Worm (Caenorhabditis elegans) whole organism, young adult: ENCODE results near the gene C02B4.3.

Experiments used
- B0035.1 ChIP-seq: sonication (generic microtip); optimal IDR thresholded peaks from 2 replicates; lab custom pipeline; 2016; ENCODE audit warnings: missing genetic modification characterization, mild to moderate bottlenecking, missing compliant biosample characterization, missing genotype, missing genetic modification reagents
- B0261.1 ChIP-seq: sonication (generic microtip); optimal IDR thresholded peaks from 2 replicates; lab custom pipeline; 2016; ENCODE audit warnings: mild to moderate bottlenecking, missing genetic modification characterization, moderate library complexity, missing compliant biosample characterization
- B0336.3 ChIP-seq: fragments of 200-800 bp; sonication (Bioruptor generic); IDR thresholded peaks from 2 replicates; pipeline ENCODE4 v1.3.6; 2022; ENCODE audit warnings: missing genetic modification characterization, missing compliant biosample characterization
- F33H1.4 ChIP-seq: fragments of 200-800 bp; sonication (Bioruptor generic); IDR thresholded peaks from 2 replicates; pipeline ENCODE4 v1.3.6; 2022; ENCODE audit warnings: missing genetic modification reagents, missing genetic modification characterization, missing compliant biosample characterization
- F52B5.7 ChIP-seq: sonication (generic microtip); optimal IDR thresholded peaks from 2 replicates; lab custom pipeline; 2016; ENCODE audit warnings: mild to moderate bottlenecking, missing genetic modification characterization, missing compliant biosample characterization
- F55B11.4 ChIP-seq: sonication (generic microtip); optimal IDR thresholded peaks from 2 replicates; lab custom pipeline; 2016; ENCODE audit warnings: missing compliant biosample characterization, missing genetic modification characterization, borderline replicate concordance; ENCODE audit not compliant: insufficient read depth
- F57A8.1 ChIP-seq: fragments of 200-800 bp; sonication (Bioruptor generic); optimal IDR thresholded peaks from 2 replicates; lab custom pipeline; 2018; ENCODE audit warnings: mild to moderate bottlenecking, missing genetic modification characterization, moderate library complexity, missing compliant biosample characterization
- K12H6.12 ChIP-seq: fragments of 200-800 bp; sonication (Bioruptor generic); optimal IDR thresholded peaks from 2 replicates; lab custom pipeline; 2018; ENCODE audit warnings: mild to moderate bottlenecking, missing genetic modification characterization, missing compliant biosample characterization
- T07F8.4 ChIP-seq: sonication (generic microtip); optimal IDR thresholded peaks from 2 replicates; lab custom pipeline; 2016; ENCODE audit warnings: mild to moderate bottlenecking, missing genetic modification characterization, moderate library complexity, missing compliant biosample characterization
- T26A5.8 ChIP-seq: sonication (generic microtip); optimal IDR thresholded peaks from 2 replicates; lab custom pipeline; 2016; ENCODE audit warnings: missing genetic modification characterization, missing compliant biosample characterization
- Y79H2A.3 ChIP-seq: fragments of 200-800 bp; sonication (Bioruptor generic); conservative IDR thresholded peaks from 2 replicates; pipeline ENCODE4 v1.3.6; 2022; ENCODE audit warnings: missing genetic modification reagents, missing genetic modification characterization, missing compliant biosample characterization
- ZK185.1 ChIP-seq: sonication (generic microtip); optimal IDR thresholded peaks from 2 replicates; lab custom pipeline; 2016; ENCODE audit warnings: mild to moderate bottlenecking, missing genetic modification characterization, missing compliant biosample characterization; ENCODE audit not compliant: poor library complexity, severe bottlenecking
- akir-1 ChIP-seq: fragments of 200-800 bp; sonication (Bioruptor generic); optimal IDR thresholded peaks from 2 replicates; lab custom pipeline; 2018; ENCODE audit warnings: mild to moderate bottlenecking, missing genetic modification characterization, moderate library complexity, missing compliant biosample characterization
- ama-1 ChIP-seq, 3 experiments: fragments of 150-350 bp in 1 of 3; sonication (generic microtip) in 2 of 3; optimal IDR thresholded peaks; 2 replicates each; lab custom pipeline; 2014 to 2018; ENCODE audit warnings: missing biosample characterization in 2 of 3, missing genetic modification characterization in 2 of 3, missing genetic modification reagents in 2 of 3
- aptf-2 ChIP-seq: fragments of 200-800 bp; sonication (Bioruptor generic); conservative IDR thresholded peaks from 2 replicates; pipeline ENCODE4 v1.3.6; 2022; ENCODE audit warnings: missing genetic modification reagents, missing genetic modification characterization, missing compliant biosample characterization
- atf-7 ChIP-seq: sonication (generic microtip); optimal IDR thresholded peaks from 2 replicates; lab custom pipeline; 2017; ENCODE audit warnings: mild to moderate bottlenecking, missing genetic modification characterization, missing compliant biosample characterization
- attf-3 ChIP-seq: fragments of 200-800 bp; sonication (Bioruptor generic); conservative IDR thresholded peaks from 2 replicates; pipeline ENCODE4 v1.3.6; 2022; ENCODE audit warnings: missing genetic modification reagents, missing genetic modification characterization, missing compliant biosample characterization
- ceh-100 ChIP-seq: fragments of 200-800 bp; sonication (Bioruptor generic); IDR thresholded peaks from 2 replicates; pipeline ENCODE4 v1.3.6; 2022; ENCODE audit warnings: missing genetic modification reagents, missing genetic modification characterization, missing compliant biosample characterization
- ceh-40 ChIP-seq: fragments of 200-800 bp; sonication (Bioruptor generic); IDR thresholded peaks from 2 replicates; pipeline ENCODE4 v1.3.6; 2022; ENCODE audit warnings: missing genetic modification characterization, missing compliant biosample characterization
- chd-7 ChIP-seq: sonication (generic microtip); optimal IDR thresholded peaks from 2 replicates; lab custom pipeline; 2016; ENCODE audit warnings: mild to moderate bottlenecking, missing genetic modification characterization, moderate library complexity, missing compliant biosample characterization
- dpl-1 ChIP-seq: fragments of 150-350 bp; optimal IDR thresholded peaks from 2 replicates; lab custom pipeline; 2014; ENCODE audit warnings: missing biosample characterization, missing genetic modification reagents, missing genetic modification characterization
- egl-18 ChIP-seq: fragments of 200-800 bp; sonication (Bioruptor generic); IDR thresholded peaks from 2 replicates; pipeline ENCODE4 v1.3.6; 2022; ENCODE audit warnings: missing genetic modification reagents, missing genetic modification characterization, missing compliant biosample characterization
- egl-44 ChIP-seq: fragments of 200-800 bp; sonication (Bioruptor generic); IDR thresholded peaks from 2 replicates; pipeline ENCODE4 v1.3.6; 2022; ENCODE audit warnings: missing genetic modification reagents, missing genetic modification characterization, missing compliant biosample characterization
- egrh-3 ChIP-seq: fragments of 200-800 bp; sonication (Bioruptor generic); IDR thresholded peaks from 2 replicates; pipeline ENCODE4 v1.3.6; 2022; ENCODE audit warnings: missing genetic modification reagents, missing genetic modification characterization, missing compliant biosample characterization
- ekl-4 ChIP-seq: fragments of 200-800 bp; sonication (Bioruptor generic); IDR thresholded peaks from 2 replicates; pipeline ENCODE4 v1.3.6; 2022; ENCODE audit warnings: missing genetic modification reagents, missing genetic modification characterization, missing compliant biosample characterization
- hmg-1.2 ChIP-seq: fragments of 200-800 bp; sonication (Bioruptor generic); IDR thresholded peaks from 2 replicates; pipeline ENCODE4 v1.3.6; 2022; ENCODE audit warnings: missing genetic modification reagents, missing genetic modification characterization, missing compliant biosample characterization
- hsf-1 ChIP-seq: fragments of 200-800 bp; sonication (Bioruptor generic); IDR thresholded peaks from 2 replicates; pipeline ENCODE4 v1.3.6; 2022; ENCODE audit warnings: missing genetic modification reagents, missing genetic modification characterization, missing compliant biosample characterization
- let-607 ChIP-seq, 2 experiments: fragments of 200-800 bp in 1 of 2; sonication (Bioruptor generic) in 1 of 2; sonication (generic microtip) in 1 of 2; optimal IDR thresholded peaks; 2 replicates each; lab custom pipeline; 2016 to 2018; ENCODE audit warnings: mild to moderate bottlenecking in 2 of 2, missing compliant biosample characterization in 2 of 2, missing genetic modification characterization in 2 of 2, moderate library complexity in 2 of 2, missing genotype in 1 of 2
- lin-35 ChIP-seq, 3 experiments: fragments of 150-350 bp in 2 of 3; sonication (generic microtip) in 1 of 3; optimal IDR thresholded peaks; 2 replicates each; lab custom pipeline; 2014 to 2018; ENCODE audit warnings: missing biosample characterization in 3 of 3, missing genetic modification characterization in 3 of 3, missing genetic modification reagents in 3 of 3
- lin-40 ChIP-seq: sonication (generic microtip); optimal IDR thresholded peaks from 2 replicates; lab custom pipeline; 2016; ENCODE audit warnings: missing genetic modification characterization, mild to moderate bottlenecking, missing compliant biosample characterization, missing genotype, missing genetic modification reagents
- lsy-27 ChIP-seq: sonication (generic microtip); optimal IDR thresholded peaks from 2 replicates; lab custom pipeline; 2017; ENCODE audit warnings: missing genetic modification characterization, mild to moderate bottlenecking, missing compliant biosample characterization, antibody characterized with exemption, missing genotype, borderline replicate concordance; ENCODE audit not compliant: insufficient read depth
- mes-4 ChIP-seq: sonication (generic microtip); optimal IDR thresholded peaks from 2 replicates; lab custom pipeline; 2016; ENCODE audit warnings: missing genotype, missing genetic modification characterization, missing compliant biosample characterization
- nfya-1 ChIP-seq: sonication (generic microtip); optimal IDR thresholded peaks from 2 replicates; lab custom pipeline; 2017; ENCODE audit warnings: antibody characterized with exemption, missing compliant biosample characterization, missing genetic modification characterization, borderline replicate concordance; ENCODE audit not compliant: insufficient read depth
- nfya-2 ChIP-seq: fragments of 200-800 bp; sonication (Bioruptor generic); IDR thresholded peaks from 2 replicates; pipeline ENCODE4 v1.3.6; 2022; ENCODE audit warnings: missing genetic modification reagents, missing genetic modification characterization, missing compliant biosample characterization
- rcor-1 ChIP-seq: fragments of 200-800 bp; sonication (Bioruptor generic); IDR thresholded peaks from 2 replicates; pipeline ENCODE4 v1.3.6; 2022; ENCODE audit warnings: missing genetic modification reagents, missing genetic modification characterization, missing compliant biosample characterization
- repo-1 ChIP-seq: sonication (generic microtip); optimal IDR thresholded peaks from 2 replicates; lab custom pipeline; 2017; ENCODE audit warnings: mild to moderate bottlenecking, missing genetic modification characterization, missing compliant biosample characterization
- snpc-3.4 ChIP-seq: sonication (generic microtip); optimal IDR thresholded peaks from 2 replicates; lab custom pipeline; 2017; ENCODE audit warnings: missing genetic modification characterization, mild to moderate bottlenecking, missing compliant biosample characterization, antibody characterized with exemption, moderate library complexity, missing genotype, missing genetic modification reagents
- tbp1 ChIP-seq: fragments of 200-800 bp; sonication (Bioruptor generic); optimal IDR thresholded peaks from 2 replicates; lab custom pipeline; 2018; ENCODE audit warnings: mild to moderate bottlenecking, missing genetic modification characterization, missing compliant biosample characterization
- tlf-1 ChIP-seq: fragments of 200-800 bp; sonication (Bioruptor generic); optimal IDR thresholded peaks from 2 replicates; lab custom pipeline; 2018; ENCODE audit warnings: mild to moderate bottlenecking, missing genetic modification characterization, missing compliant biosample characterization
- unc-62 ChIP-seq: fragments of 150-350 bp; optimal IDR thresholded peaks from 2 replicates; lab custom pipeline; 2014; ENCODE audit warnings: missing biosample characterization, missing genetic modification reagents, missing genetic modification characterization
- ztf-25 ChIP-seq: fragments of 200-800 bp; sonication (Bioruptor generic); IDR thresholded peaks from 2 replicates; pipeline ENCODE4 v1.3.6; 2022; ENCODE audit warnings: missing genetic modification reagents, missing genetic modification characterization, missing compliant biosample characterization
- ztf-26 ChIP-seq: sonication (generic microtip); optimal IDR thresholded peaks from 2 replicates; lab custom pipeline; 2017; ENCODE audit warnings: missing genetic modification characterization, missing compliant biosample characterization
- ztf-28 ChIP-seq: fragments of 200-800 bp; sonication (Bioruptor generic); IDR thresholded peaks from 2 replicates; pipeline ENCODE4 v1.3.6; 2022; ENCODE audit warnings: missing genetic modification reagents, missing genetic modification characterization, missing compliant biosample characterization
- ztf-3 ChIP-seq: fragments of 200-800 bp; sonication (Bioruptor generic); optimal IDR thresholded peaks from 2 replicates; lab custom pipeline; 2018; ENCODE audit warnings: mild to moderate bottlenecking, missing genetic modification characterization, missing compliant biosample characterization

The C02B4.3 gene

DNA sequence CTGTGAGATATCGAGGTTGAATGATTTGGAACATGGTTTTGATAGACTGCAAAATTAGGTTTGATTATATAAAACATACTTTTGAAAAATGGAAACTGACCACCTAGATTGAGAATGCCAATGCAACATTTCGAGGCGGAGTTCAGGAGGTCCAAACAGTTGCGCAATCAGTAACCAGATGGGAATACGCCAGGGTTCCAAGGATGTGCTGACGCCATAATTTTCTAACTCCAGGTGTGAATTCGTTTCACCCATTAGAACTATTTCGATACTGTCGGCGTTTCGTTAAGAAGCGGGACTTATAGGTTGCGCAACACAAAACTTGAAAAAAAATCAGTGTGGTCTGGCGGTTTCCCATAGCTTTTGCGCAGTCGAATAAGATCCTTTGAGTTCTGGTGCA, at the start of gene C02B4.3:
Gene C02B4.3 (minus strand): TSS at position 34 of the 400 bp plus-strand sequence.
- TF ChIP-seq ZK185.1 (tag; lab: Kevin White, UChicago) (no peak), K12H6.12 (tag; lab: Kevin White, UChicago) (no peak), akir-1 (GFP tag; lab: Kevin White, UChicago) (no peak), nfya-1 (no peak), B0261.1 (tag; lab: Kevin White, UChicago) (no peak), atf-7 (tag; lab: Kevin White, UChicago) (no peak), nfya-2 (no peak), ceh-40 (no peak), repo-1 (tag; lab: Kevin White, UChicago) (no peak), rcor-1 (GFP tag; lab: Robert Waterston, UW) (no peak), F57A8.1 (no peak), B0336.3 (GFP tag; lab: Robert Waterston, UW) (no peak), dpl-1 (GFP tag; lab: Kevin White, UChicago) (no peak), attf-3 (GFP tag; lab: Robert Waterston, UW) (no peak), egl-18 (GFP tag; lab: Robert Waterston, UW) (no peak), ekl-4 (GFP tag; lab: Robert Waterston, UW) (no peak), tlf-1 (GFP tag; lab: Kevin White, UChicago) (no peak), hsf-1 (GFP tag; lab: Robert Waterston, UW) (no peak), lsy-27 (no peak), snpc-3.4 (tag; lab: Kevin White, UChicago) (no peak)

DNA sequence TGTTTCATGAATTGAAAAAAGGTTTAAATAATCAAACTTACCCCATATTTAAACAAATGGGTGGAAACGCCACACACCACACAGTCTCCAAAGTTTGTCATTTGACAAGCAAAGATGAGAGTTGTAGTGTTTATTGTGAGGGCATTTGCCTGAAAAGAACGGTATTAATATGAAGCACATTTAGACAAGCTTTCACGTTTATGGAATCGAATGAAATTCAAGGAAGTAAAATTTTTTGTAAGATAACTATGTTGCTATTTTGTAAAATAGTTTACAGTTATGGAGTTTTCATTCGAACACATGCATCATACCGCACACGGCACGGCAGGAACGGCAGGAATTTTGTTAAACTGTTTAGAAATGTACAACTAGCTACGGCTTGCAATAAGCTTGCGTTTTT, 45.1 kb upstream of the C02B4.3 start, which contains the start of gene nhr-272:
Gene nhr-272 (minus strand): TSS at position 101 of the 400 bp plus-strand sequence.
- TF ChIP-seq atf-7 (tag; lab: Kevin White, UChicago) (no peak), unc-62 (GFP tag; lab: Kevin White, UChicago) (no peak), ztf-3 (GFP tag; lab: Kevin White, UChicago) (no peak), T07F8.4 (tag; lab: Kevin White, UChicago) (no peak), chd-7 (tag; lab: Kevin White, UChicago) (no peak), attf-3 (GFP tag; lab: Robert Waterston, UW) (no peak), aptf-2 (GFP tag; lab: Robert Waterston, UW) (no peak), ceh-100 (no peak), F52B5.7 (tag; lab: Kevin White, UChicago) (no peak), egrh-3 (GFP tag; lab: Robert Waterston, UW) (no peak), let-607 (tag; optimal IDR thresholded peaks at IDR 0.05; lab: Kevin White, UChicago) (no peak), T26A5.8 (tag; lab: Kevin White, UChicago) (no peak)

DNA sequence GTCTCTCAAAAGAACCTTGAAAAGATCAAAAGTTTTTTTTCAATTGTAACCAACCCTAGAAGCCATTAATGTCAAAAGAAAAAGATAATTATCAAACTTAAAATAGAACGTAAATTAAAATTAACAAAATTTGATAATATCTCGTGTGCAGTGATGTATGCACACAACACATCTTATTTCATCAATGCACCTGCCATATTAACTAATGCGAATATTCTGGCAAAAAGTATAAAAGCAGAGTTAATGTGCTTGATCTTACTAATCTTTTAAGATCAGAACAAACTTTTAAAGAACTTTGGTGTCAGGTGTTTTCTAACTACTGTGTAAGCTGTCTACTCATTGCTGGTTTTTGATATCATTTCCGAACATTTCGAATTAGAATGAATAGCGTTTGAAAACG, 43.1 kb upstream of the C02B4.3 start:
- TF ChIP-seq egl-44 (GFP tag; lab: Robert Waterston, UW), result no peak
- TF ChIP-seq egl-18 (GFP tag; lab: Robert Waterston, UW), result no peak
- TF ChIP-seq rcor-1 (GFP tag; lab: Robert Waterston, UW), result no peak
- no peak for TF ChIP-seq F33H1.4 (GFP tag; lab: Robert Waterston, UW)
- TF ChIP-seq hmg-1.2 (GFP tag; lab: Robert Waterston, UW), result no peak
- TF ChIP-seq lin-35 (GFP tag; optimal IDR thresholded peaks at IDR 0.05; lab: Kevin White, UChicago), result no peak
- no peak for TF ChIP-seq ztf-25
- no peak for TF ChIP-seq ama-1 (optimal IDR thresholded peaks at IDR 0.05; lab: Kevin White, UChicago)
- no peak for TF ChIP-seq ama-1 (GFP tag; optimal IDR thresholded peaks at IDR 0.05; lab: Kevin White, UChicago)
- no peak for TF ChIP-seq B0035.1 (tag; lab: Kevin White, UChicago)
- no peak for TF ChIP-seq aptf-2 (GFP tag; lab: Robert Waterston, UW)
- no peak for TF ChIP-seq ceh-40
- no peak for TF ChIP-seq lin-40 (tag; lab: Kevin White, UChicago)
- TF ChIP-seq ztf-28 (GFP tag; lab: Robert Waterston, UW), result no peak
- TF ChIP-seq ekl-4 (GFP tag; lab: Robert Waterston, UW), result no peak
- TF ChIP-seq Y79H2A.3 (GFP tag; lab: Robert Waterston, UW), result no peak
- TF ChIP-seq F55B11.4 (tag; lab: Kevin White, UChicago), result no peak
- TF ChIP-seq mes-4 (tag; lab: Kevin White, UChicago), result no peak
- TF ChIP-seq ztf-26, result no peak
- no peak for TF ChIP-seq tbp1 (GFP tag; lab: Kevin White, UChicago)
- TF ChIP-seq, all 124 proteins: peak for 0
